Worm (Caenorhabditis elegans) whole organism, early embryonic: ENCODE measurements around the gene pdi-2.

Experiments
- F13C5.2 ChIP-seq: sonication (generic microtip); optimal IDR thresholded peaks from 2 replicates; lab custom pipeline; 2017; ENCODE audit warnings: mild to moderate bottlenecking, missing genetic modification characterization, inconsistent platforms, missing compliant biosample characterization
- ama-1 ChIP-seq: fragments of 150-350 bp; optimal IDR thresholded peaks from 2 replicates; lab custom pipeline; 2014
- ceh-36 ChIP-seq: sonication (generic microtip); optimal IDR thresholded peaks from 2 replicates; lab custom pipeline; 2016; ENCODE audit warnings: missing genetic modification characterization, inconsistent platforms, missing compliant biosample characterization
- hmbx-1 ChIP-seq: sonication (generic microtip); optimal IDR thresholded peaks from 2 replicates; lab custom pipeline; 2016; ENCODE audit warnings: mild to moderate bottlenecking, missing genetic modification characterization, missing compliant biosample characterization

DNA sequence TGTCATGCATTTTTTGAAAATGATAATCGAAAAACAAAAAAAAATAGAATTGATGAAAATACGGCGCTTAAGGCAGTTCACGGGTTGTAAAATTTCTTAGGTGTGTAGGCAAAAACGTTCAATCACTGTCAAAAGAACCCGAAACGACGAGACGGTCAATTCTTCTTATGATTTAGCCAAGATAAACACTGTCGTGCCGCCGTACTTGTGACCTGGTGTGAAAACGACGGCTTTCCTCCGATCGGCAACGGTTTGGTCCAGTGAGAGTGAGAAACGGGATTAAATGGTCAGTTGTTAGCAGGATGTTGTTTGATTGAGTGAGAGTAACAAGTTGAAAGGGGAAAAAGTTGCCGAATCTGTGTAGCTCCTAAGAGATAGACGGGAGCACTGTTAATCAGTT, 39.9 kb upstream of the pdi-2 start:
- TF ChIP-seq ama-1 (lab: Kevin White, UChicago) (no peak), F13C5.2 (no peak), hmbx-1 (no peak), ceh-36 (no peak)
